Fruit fly (Drosophila melanogaster) S2 (cell line): Measurements from ENCODE around the gene Ptp61F.

Source experiments
- CG8478 ChIP-seq: fragments of >200 bp; optimal IDR thresholded peaks from 2 replicates; lab custom pipeline; 2018
- CTCF ChIP-seq, 2 experiments: fragments of >200 bp; optimal IDR thresholded peaks; 2 replicates each; lab custom pipeline; 2018

- TF ChIP-seq CG8478: no peak
- TF ChIP-seq CTCF (optimal IDR thresholded peaks at IDR 0.05; lab: Kevin White, UChicago): no peak
Measured at dm6 chr3L:1318241-1318640, 156.8 kb downstream of the Ptp61F start, which contains the start of gene Myo61F.
